Fruit fly (Drosophila melanogaster) whole organism, embryonic: ENCODE measurements around the gene Pgant35A.

Experiments
- Abd-B ChIP-seq: fragments of 200-800 bp; sonication (Bioruptor generic); optimal IDR thresholded peaks from 2 replicates; lab custom pipeline; 2018; ENCODE audit warnings: missing biosample characterization, mild to moderate bottlenecking, missing genetic modification characterization, moderate library complexity
- Ada2b ChIP-seq: fragments of 200-800 bp; sonication (Bioruptor generic); IDR thresholded peaks from 2 replicates; pipeline ENCODE4 v1.3.6; 2022; ENCODE audit warnings: missing biosample characterization, missing genetic modification characterization
- CG10654 ChIP-seq: fragments of 200-800 bp; sonication (Bioruptor generic); optimal IDR thresholded peaks from 2 replicates; lab custom pipeline; 2016; ENCODE audit warnings: missing biosample characterization, missing genetic modification characterization
- CG10979 ChIP-seq: fragments of 200-800 bp; sonication (Bioruptor generic); optimal IDR thresholded peaks from 2 replicates; lab custom pipeline; 2018; ENCODE audit warnings: missing biosample characterization, mild to moderate bottlenecking, missing genetic modification characterization, moderate library complexity
- CG15011 ChIP-seq: fragments of 200-800 bp; sonication (Bioruptor generic); optimal IDR thresholded peaks from 3 replicates; lab custom pipeline; 2018; ENCODE audit warnings: missing biosample characterization, mild to moderate bottlenecking, missing genetic modification characterization
- CG17829 ChIP-seq: fragments of 200-800 bp; optimal IDR thresholded peaks from 2 replicates; lab custom pipeline; 2019; ENCODE audit warnings: missing biosample characterization, mild to moderate bottlenecking, missing genetic modification characterization, moderate library complexity
- CG17912 ChIP-seq: fragments of 200-800 bp; sonication (Bioruptor generic); optimal IDR thresholded peaks from 2 replicates; lab custom pipeline; 2018; ENCODE audit warnings: missing biosample characterization, mild to moderate bottlenecking, missing genetic modification characterization
- CG2712 ChIP-seq: fragments of 200-800 bp; optimal IDR thresholded peaks from 3 replicates; lab custom pipeline; 2019; ENCODE audit warnings: missing biosample characterization, mild to moderate bottlenecking, missing genetic modification characterization, moderate library complexity
- CG2875 ChIP-seq: fragments of 200-800 bp; sonication (Bioruptor generic); optimal IDR thresholded peaks from 2 replicates; lab custom pipeline; 2017; ENCODE audit warnings: missing biosample characterization, mild to moderate bottlenecking, missing genetic modification characterization, missing genetic modification reagents
- CG30431 ChIP-seq: fragments of 200-800 bp; sonication (Bioruptor generic); optimal IDR thresholded peaks from 2 replicates; lab custom pipeline; 2017; ENCODE audit warnings: missing biosample characterization, missing genetic modification characterization
- CG43689 ChIP-seq: fragments of 200-800 bp; sonication (Bioruptor generic); IDR thresholded peaks from 2 replicates; pipeline ENCODE4 v1.3.6; 2022; ENCODE audit warnings: missing biosample characterization, missing genetic modification characterization
- CG4820 ChIP-seq: fragments of 200-800 bp; sonication (Bioruptor generic); optimal IDR thresholded peaks from 3 replicates; lab custom pipeline; 2016; ENCODE audit warnings: missing biosample characterization, missing genetic modification characterization
- CG5180 ChIP-seq: fragments of 200-800 bp; sonication (Bioruptor generic); optimal IDR thresholded peaks from 3 replicates; lab custom pipeline; 2017; ENCODE audit warnings: missing biosample characterization, missing genetic modification characterization, mild to moderate bottlenecking, moderate library complexity, missing genetic modification reagents
- CG7556 ChIP-seq: fragments of 200-800 bp; sonication (Bioruptor generic); optimal IDR thresholded peaks from 2 replicates; lab custom pipeline; 2017; ENCODE audit warnings: missing biosample characterization, mild to moderate bottlenecking, missing genetic modification characterization
- CG7839 ChIP-seq: fragments of 200-800 bp; sonication (Bioruptor generic); optimal IDR thresholded peaks from 3 replicates; lab custom pipeline; 2018; ENCODE audit warnings: missing biosample characterization, mild to moderate bottlenecking, missing genetic modification characterization, moderate library complexity
- CG9437 ChIP-seq: fragments of 200-800 bp; sonication (Bioruptor generic); optimal IDR thresholded peaks from 2 replicates; lab custom pipeline; 2018; ENCODE audit warnings: missing biosample characterization, mild to moderate bottlenecking, missing genetic modification characterization
- CG9727 ChIP-seq: fragments of 200-800 bp; sonication (Bioruptor generic); optimal IDR thresholded peaks from 3 replicates; lab custom pipeline; 2017; ENCODE audit warnings: missing biosample characterization, mild to moderate bottlenecking, missing genetic modification characterization
- D ChIP-seq, 2 experiments: fragments of 200-800 bp in 1 of 2; fragments of >200 bp in 1 of 2; sonication (Bioruptor generic) in 1 of 2; optimal IDR thresholded peaks; 2 replicates in 1 of 2; 3 replicates in 1 of 2; lab custom pipeline; 2017; ENCODE audit warnings: mild to moderate bottlenecking in 1 of 2, missing biosample characterization in 1 of 2, missing genetic modification characterization in 1 of 2, missing genetic modification reagents in 1 of 2
- E2f1 ChIP-seq: fragments of 200-800 bp; sonication (Bioruptor generic); IDR thresholded peaks from 2 replicates; pipeline ENCODE4 v1.3.6; 2022; ENCODE audit warnings: missing biosample characterization, missing genetic modification characterization
- Fer1 ChIP-seq: fragments of 200-800 bp; sonication (Bioruptor generic); optimal IDR thresholded peaks from 2 replicates; lab custom pipeline; 2017; ENCODE audit warnings: missing biosample characterization, mild to moderate bottlenecking, missing genetic modification characterization
- Hr39 ChIP-seq: fragments of >200 bp; optimal IDR thresholded peaks from 2 replicates; lab custom pipeline; 2017
- Hr78 ChIP-seq, 2 experiments: fragments of 200-800 bp in 1 of 2; fragments of >200 bp in 1 of 2; sonication (Bioruptor generic) in 1 of 2; optimal IDR thresholded peaks; 2 replicates each; lab custom pipeline; 2017 to 2019; ENCODE audit warnings: missing biosample characterization in 2 of 2, missing genetic modification characterization in 2 of 2, mild to moderate bottlenecking in 1 of 2, moderate library complexity in 1 of 2
- Hsf ChIP-seq: fragments of 200-800 bp; sonication (Bioruptor generic); optimal IDR thresholded peaks from 3 replicates; lab custom pipeline; 2016; ENCODE audit warnings: missing biosample characterization, missing genetic modification characterization
- Med ChIP-seq: fragments of 200-800 bp; sonication (Bioruptor generic); peaks from one replicate; lab custom pipeline; 2016; ENCODE audit warnings: missing biosample characterization, missing genetic modification characterization, mild to moderate bottlenecking, inconsistent platforms, moderate library complexity
- Spps ChIP-seq: fragments of 200-800 bp; sonication (Bioruptor generic); optimal IDR thresholded peaks from 2 replicates; lab custom pipeline; 2018; ENCODE audit warnings: missing biosample characterization, mild to moderate bottlenecking, missing genetic modification characterization
- Stat92E ChIP-seq, 3 experiments: fragments of >200 bp in 2 of 3; fragments of 200-800 bp in 1 of 3; sonication (Bioruptor generic) in 1 of 3; optimal IDR thresholded peaks; 2 replicates each; lab custom pipeline; 2017 to 2019; ENCODE audit warnings: missing biosample characterization in 3 of 3, missing genetic modification characterization in 3 of 3, mild to moderate bottlenecking in 1 of 3, moderate library complexity in 1 of 3
- Xrp1 ChIP-seq: fragments of 200-800 bp; sonication (Bioruptor generic); IDR thresholded peaks from 2 replicates; pipeline ENCODE4 v1.3.6; 2022; ENCODE audit warnings: missing biosample characterization, missing genetic modification characterization
- bcd ChIP-seq: fragments of 200-800 bp; sonication (Bioruptor generic); optimal IDR thresholded peaks from 2 replicates; lab custom pipeline; 2017; ENCODE audit warnings: missing biosample characterization, mild to moderate bottlenecking, missing genetic modification characterization
- caup ChIP-seq: fragments of 200-800 bp; sonication (Bioruptor generic); optimal IDR thresholded peaks from 3 replicates; lab custom pipeline; 2017; ENCODE audit warnings: missing biosample characterization, mild to moderate bottlenecking, missing genetic modification characterization, moderate library complexity; ENCODE audit not compliant: severe bottlenecking
- cg ChIP-seq: fragments of 200-800 bp; sonication (Bioruptor generic); optimal IDR thresholded peaks from 3 replicates; lab custom pipeline; 2019; ENCODE audit warnings: missing biosample characterization, mild to moderate bottlenecking, missing genetic modification characterization, moderate library complexity
- ci ChIP-seq: fragments of 200-800 bp; sonication (Bioruptor generic); IDR thresholded peaks from 3 replicates; pipeline ENCODE4 v1.3.6; 2022; ENCODE audit warnings: missing biosample characterization, missing genetic modification characterization
- en ChIP-seq: fragments of 200-800 bp; sonication (Bioruptor generic); optimal IDR thresholded peaks from 2 replicates; lab custom pipeline; 2016; ENCODE audit warnings: missing biosample characterization, missing genetic modification characterization
- gsb-n ChIP-seq: fragments of 200-800 bp; sonication (Bioruptor generic); optimal IDR thresholded peaks from 3 replicates; lab custom pipeline; 2018; ENCODE audit warnings: missing biosample characterization, mild to moderate bottlenecking, missing genetic modification characterization
- hkb ChIP-seq, 2 experiments: fragments of 200-800 bp in 1 of 2; fragments of >200 bp in 1 of 2; sonication (Bioruptor generic) in 1 of 2; IDR thresholded peaks in 1 of 2; optimal IDR thresholded peaks in 1 of 2; 2 replicates each; pipeline versions ENCODE4 v1.3.6 to Lab custom; 2017 to 2022; ENCODE audit warnings: missing biosample characterization in 1 of 2, missing genetic modification characterization in 1 of 2
- ind ChIP-seq: fragments of 200-800 bp; sonication (Bioruptor generic); optimal IDR thresholded peaks from 3 replicates; lab custom pipeline; 2016; ENCODE audit warnings: missing biosample characterization, missing genetic modification characterization
- klu ChIP-seq: fragments of 200-800 bp; sonication (Bioruptor generic); IDR thresholded peaks from 2 replicates; pipeline ENCODE4 v1.3.6; 2022; ENCODE audit warnings: missing biosample characterization, missing genetic modification characterization
- lab ChIP-seq: fragments of 200-800 bp; sonication (Bioruptor generic); optimal IDR thresholded peaks from 3 replicates; lab custom pipeline; 2017; ENCODE audit warnings: missing biosample characterization, missing genetic modification characterization, mild to moderate bottlenecking, moderate library complexity, missing genetic modification reagents
- lola ChIP-seq, 3 experiments: fragments of >200 bp in 2 of 3; fragments of 200-800 bp in 1 of 3; sonication (Bioruptor generic) in 1 of 3; optimal IDR thresholded peaks; 2 replicates each; lab custom pipeline; 2017 to 2019; ENCODE audit warnings: missing biosample characterization in 3 of 3, missing genetic modification characterization in 3 of 3, mild to moderate bottlenecking in 1 of 3, moderate library complexity in 1 of 3
- oc ChIP-seq: fragments of 200-800 bp; sonication (Bioruptor generic); optimal IDR thresholded peaks from 2 replicates; lab custom pipeline; 2018; ENCODE audit warnings: missing biosample characterization, mild to moderate bottlenecking, missing genetic modification characterization, moderate library complexity
- odd ChIP-seq: fragments of 200-800 bp; sonication (Bioruptor generic); optimal IDR thresholded peaks from 2 replicates; lab custom pipeline; 2017; ENCODE audit warnings: missing biosample characterization, mild to moderate bottlenecking, missing genetic modification characterization
- row ChIP-seq: fragments of 200-800 bp; sonication (Bioruptor generic); IDR thresholded peaks from 3 replicates; pipeline ENCODE4 v1.3.6; 2022; ENCODE audit warnings: missing biosample characterization, missing genetic modification characterization
- shn ChIP-seq: fragments of 200-800 bp; sonication (Bioruptor generic); optimal IDR thresholded peaks from 3 replicates; lab custom pipeline; 2016; ENCODE audit warnings: missing biosample characterization, missing genetic modification characterization
- tgo ChIP-seq: fragments of 200-800 bp; sonication (Bioruptor generic); IDR thresholded peaks from 3 replicates; pipeline ENCODE4 v1.3.6; 2022; ENCODE audit warnings: missing biosample characterization, missing genetic modification characterization
- tll ChIP-seq, 2 experiments: fragments of 200-800 bp in 1 of 2; fragments of >200 bp in 1 of 2; sonication (Bioruptor generic) in 1 of 2; optimal IDR thresholded peaks; 2 replicates each; lab custom pipeline; 2017 to 2019; ENCODE audit warnings: missing biosample characterization in 2 of 2, missing genetic modification characterization in 2 of 2, mild to moderate bottlenecking in 1 of 2, moderate library complexity in 1 of 2
- trem ChIP-seq: fragments of 200-800 bp; optimal IDR thresholded peaks from 3 replicates; lab custom pipeline; 2019; ENCODE audit warnings: missing biosample characterization, mild to moderate bottlenecking, missing genetic modification characterization, moderate library complexity

The Pgant35A gene

dm6 chr2L:14367274-14367669 is 8.2 kb downstream of the Pgant35A start (continued):
- TF ChIP-seq ind (GFP tag; lab: Kevin White, UChicago) (peak; percentile 33), CG15011 (GFP tag; lab: Kevin White, UChicago) (peak; percentile 20), Abd-B (GFP tag; lab: Kevin White, UChicago) (peak; percentile 24), Hr78 (GFP tag; optimal IDR thresholded peaks at IDR 0.05; lab: Kevin White, UChicago) (peak in 1 of 2 experiments; percentile 16), E2f1 (GFP tag; lab: Robert Waterston, UW) (0 out of 2 replicates have a peak, but pooled peaks have one; percentile 36), CG43689 (GFP tag; lab: Robert Waterston, UW) (no peak), gsb-n (tag; lab: Kevin White, UChicago) (peak; percentile 48), Fer1 (GFP tag; lab: Kevin White, UChicago) (peak; percentile 60), caup (GFP tag; lab: Kevin White, UChicago) (peak; percentile 8), Spps (peak; percentile 4), Ada2b (peak; percentile 50), D (optimal IDR thresholded peaks at IDR 0.05; lab: Kevin White, UChicago) (no peak), D (GFP tag; optimal IDR thresholded peaks at IDR 0.05; lab: Kevin White, UChicago) (peak; percentile 67), CG9437 (GFP tag; lab: Kevin White, UChicago) (peak; percentile 43), CG10654 (GFP tag; lab: Kevin White, UChicago) (no peak), klu (no peak), CG5180 (GFP tag; lab: Kevin White, UChicago) (peak; percentile 40), trem (tag; lab: Kevin White, UChicago) (peak; percentile 47), lola (GFP tag; optimal IDR thresholded peaks at IDR 0.05; lab: Kevin White, UChicago) (peak in 1 of 3 experiments; percentile 40), CG10979 (tag; lab: Kevin White, UChicago) (peak; percentile 75), Stat92E (GFP tag; optimal IDR thresholded peaks at IDR 0.05; lab: Kevin White, UChicago) (no peak), CG7556 (peak; percentile 1), cg (no peak), oc (tag; lab: Kevin White, UChicago) (peak; percentile 13), odd (no peak), CG7839 (peak; percentile 80), bcd (GFP tag; lab: Kevin White, UChicago) (peak; percentile 29), CG30431 (peak; percentile 33), hkb (optimal IDR thresholded peaks at IDR 0.05; lab: Kevin White, UChicago) (no peak), hkb (GFP tag; IDR thresholded peaks at IDR 0.05; lab: Robert Waterston, UW) (peak; percentile 63), CG4820 (peak; percentile 66)

dm6 chr2L:14368833-14369232 is 9.8 kb downstream of the Pgant35A start:
- TF ChIP-seq row, result peak; percentile 28; the same call in 1 of the 3 replicates
- no peak for TF ChIP-seq en (GFP tag; lab: Kevin White, UChicago)
- TF ChIP-seq Med, result peak; percentile 58
- TF ChIP-seq tll (GFP tag; optimal IDR thresholded peaks at IDR 0.05; lab: Kevin White, UChicago), result no peak

- peak; percentile 32 for TF ChIP-seq Hsf
- TF ChIP-seq CG17912 (GFP tag; lab: Kevin White, UChicago), result no peak
- TF ChIP-seq ci (GFP tag; lab: Robert Waterston, UW), result 0 out of 3 replicates have a peak, but pooled peaks have one; percentile 13
- peak; percentile 58; the same call in 1 of the 2 replicates for TF ChIP-seq Xrp1
- peak; percentile 32 for TF ChIP-seq CG17829 (tag; lab: Kevin White, UChicago)
- peak; percentile 15 for TF ChIP-seq CG9727 (GFP tag; lab: Kevin White, UChicago)
- TF ChIP-seq CG2875, result no peak
- peak; percentile 99 for TF ChIP-seq Hr39 (lab: Kevin White, UChicago)
- TF ChIP-seq lab (GFP tag; lab: Kevin White, UChicago), result peak; percentile 34
- peak; percentile 52 for TF ChIP-seq CG2712 (tag; lab: Kevin White, UChicago)
- peak; percentile 6 for TF ChIP-seq shn (GFP tag; lab: Kevin White, UChicago)
- TF ChIP-seq CG10979 (tag; lab: Kevin White, UChicago), result peak; percentile 53
- TF ChIP-seq tgo, result peak; percentile 29; the same call in 1 of the 3 replicates
These were observed 11.1 kb downstream of the Pgant35A start for dm6 chr2L:14369933-14370776.
